Worm (Caenorhabditis elegans) whole organism, L2 larva: ENCODE data around the gene chmp-7.

ENCODE experiments used
- alr-1 ChIP-seq: fragments of 150-350 bp; optimal IDR thresholded peaks from 2 replicates; lab custom pipeline; 2014; ENCODE audit warnings: missing biosample characterization, missing genetic modification characterization
- elt-1 ChIP-seq: fragments of 150-350 bp; optimal IDR thresholded peaks from 2 replicates; lab custom pipeline; 2014; ENCODE audit warnings: missing biosample characterization, missing genetic modification characterization
- fos-1 ChIP-seq: fragments of 150-350 bp; optimal IDR thresholded peaks from 2 replicates; lab custom pipeline; 2014; ENCODE audit warnings: missing biosample characterization, missing genetic modification characterization
- lin-11 ChIP-seq: fragments of 150-350 bp; sonication (generic microtip); optimal IDR thresholded peaks from 2 replicates; lab custom pipeline; 2014; ENCODE audit warnings: missing biosample characterization, missing genetic modification characterization, inconsistent platforms, mixed read lengths
- lin-39 ChIP-seq: fragments of 150-350 bp; optimal IDR thresholded peaks from 2 replicates; lab custom pipeline; 2014; ENCODE audit warnings: missing biosample characterization, missing genetic modification reagents, missing genetic modification characterization
- mdl-1 ChIP-seq, 2 experiments: fragments of 150-350 bp in 1 of 2; sonication (generic microtip) in 1 of 2; optimal IDR thresholded peaks; 2 replicates each; lab custom pipeline; 2017; ENCODE audit warnings: missing biosample characterization in 2 of 2, missing genetic modification characterization in 2 of 2
- snpc-4 ChIP-seq: fragments of 150-350 bp; optimal IDR thresholded peaks from 2 replicates; lab custom pipeline; 2014; ENCODE audit warnings: missing biosample characterization, missing genetic modification characterization
- unc-55 ChIP-seq: fragments of 150-350 bp; sonication (generic microtip); optimal IDR thresholded peaks from 3 replicates; lab custom pipeline; 2014; ENCODE audit warnings: missing biosample characterization, missing genetic modification reagents, missing genetic modification characterization
- unc-62 ChIP-seq: fragments of 150-350 bp; optimal IDR thresholded peaks from 2 replicates; lab custom pipeline; 2014; ENCODE audit warnings: missing biosample characterization, missing genetic modification reagents, missing genetic modification characterization

DNA sequence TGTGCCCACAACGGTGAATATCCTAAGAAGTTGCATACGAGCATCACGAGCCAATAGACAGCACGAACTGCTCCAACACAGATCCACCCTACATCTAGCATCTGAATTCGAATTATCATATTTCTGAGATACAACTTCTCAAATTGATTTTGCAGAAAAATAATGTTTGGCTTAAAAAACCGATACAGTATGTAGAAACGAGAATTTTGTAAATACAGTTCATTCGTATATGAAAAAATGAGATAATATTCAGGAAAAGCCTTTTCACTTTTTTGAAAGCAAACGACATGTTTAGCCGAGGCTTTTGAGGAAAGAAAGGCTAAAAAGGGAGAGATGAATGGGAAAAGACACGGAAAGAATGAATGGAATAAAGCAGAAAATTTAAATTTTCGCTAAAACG, 13.5 kb upstream of the chmp-7 start, which contains the start of gene F37B12.3:
- no peak for TF ChIP-seq unc-55 (GFP tag; lab: Kevin White, UChicago)
- no peak for TF ChIP-seq elt-1 (tag; lab: Kevin White, UChicago)
- no peak for TF ChIP-seq snpc-4 (tag; lab: Kevin White, UChicago)
- TF ChIP-seq mdl-1 (tag; optimal IDR thresholded peaks at IDR 0.05; lab: Kevin White, UChicago): no peak
- TF ChIP-seq unc-62 (GFP tag; lab: Kevin White, UChicago): no peak
- no peak for TF ChIP-seq lin-11
- no peak for TF ChIP-seq lin-39
- TF ChIP-seq alr-1: no peak
- TF ChIP-seq fos-1 (tag; lab: Kevin White, UChicago): no peak
